Fruit fly (Drosophila melanogaster) whole organism, embryonic: ENCODE results near the gene CG33941.
A peak's percentile ranks its signal among the peaks of the same experiment; 100 is the strongest.

Source experiments
- Awh ChIP-seq: fragments of 200-800 bp; sonication (Bioruptor generic); IDR thresholded peaks from 2 replicates; pipeline ENCODE4, ENCODE4 v1.3.6; 2022; ENCODE audit warnings: missing biosample characterization, missing genetic modification characterization
- BEAF-32 ChIP-seq: fragments of 200-800 bp; sonication (Bioruptor generic); optimal IDR thresholded peaks from 3 replicates; lab custom pipeline; 2017; ENCODE audit warnings: missing biosample characterization, missing genetic modification characterization, mild to moderate bottlenecking, moderate library complexity, missing genetic modification reagents
- Bgb ChIP-seq: fragments of 200-800 bp; sonication (Bioruptor generic); IDR thresholded peaks from 2 replicates; pipeline ENCODE4 v1.3.6; 2022; ENCODE audit warnings: missing biosample characterization, missing genetic modification characterization; ENCODE audit not compliant: partially characterized antibody
- Blimp-1 ChIP-seq: fragments of 200-800 bp; sonication (Bioruptor generic); optimal IDR thresholded peaks from 3 replicates; lab custom pipeline; 2018; ENCODE audit warnings: missing biosample characterization, missing genetic modification characterization, mild to moderate bottlenecking, moderate library complexity, missing genetic modification reagents
- CG11504 ChIP-seq: fragments of 200-800 bp; sonication (Bioruptor generic); optimal IDR thresholded peaks from 3 replicates; lab custom pipeline; 2019; ENCODE audit warnings: missing biosample characterization, mild to moderate bottlenecking, missing genetic modification characterization, moderate library complexity
- CG1233 ChIP-seq: fragments of 200-800 bp; sonication (Bioruptor generic); optimal IDR thresholded peaks from 4 replicates; lab custom pipeline; 2018; ENCODE audit warnings: missing biosample characterization, mild to moderate bottlenecking, missing genetic modification characterization
- CG12391 ChIP-seq: fragments of 200-800 bp; sonication (Bioruptor generic); optimal IDR thresholded peaks from 3 replicates; lab custom pipeline; 2018; ENCODE audit warnings: missing biosample characterization, mild to moderate bottlenecking, missing genetic modification characterization, moderate library complexity
- CG12769 ChIP-seq: fragments of 200-800 bp; sonication (Bioruptor generic); optimal IDR thresholded peaks from 2 replicates; lab custom pipeline; 2019; ENCODE audit warnings: missing biosample characterization, mild to moderate bottlenecking, missing genetic modification characterization, moderate library complexity
- CG17385 ChIP-seq: fragments of 200-800 bp; sonication (Bioruptor generic); optimal IDR thresholded peaks from 3 replicates; lab custom pipeline; 2018; ENCODE audit warnings: missing biosample characterization, mild to moderate bottlenecking, missing genetic modification characterization
- CG2120 ChIP-seq: fragments of 200-800 bp; sonication (Bioruptor generic); optimal IDR thresholded peaks from 3 replicates; lab custom pipeline; 2016; ENCODE audit warnings: missing biosample characterization, missing genetic modification characterization
- CG2712 ChIP-seq: fragments of 200-800 bp; optimal IDR thresholded peaks from 3 replicates; lab custom pipeline; 2019; ENCODE audit warnings: missing biosample characterization, mild to moderate bottlenecking, missing genetic modification characterization, moderate library complexity
- CG3281 ChIP-seq: fragments of 200-800 bp; sonication (Bioruptor generic); optimal IDR thresholded peaks from 3 replicates; lab custom pipeline; 2017; ENCODE audit warnings: missing biosample characterization, mild to moderate bottlenecking, missing genetic modification characterization
- CG33213 ChIP-seq: fragments of 200-800 bp; sonication (Bioruptor generic); optimal IDR thresholded peaks from 3 replicates; lab custom pipeline; 2016; ENCODE audit warnings: missing biosample characterization, missing genetic modification characterization
- CG3847 ChIP-seq: fragments of 200-800 bp; sonication (Bioruptor generic); IDR thresholded peaks from 2 replicates; pipeline ENCODE4 v1.3.6; 2022; ENCODE audit warnings: missing biosample characterization, missing genetic modification characterization
- CG4854 ChIP-seq: fragments of 200-800 bp; sonication (Bioruptor generic); optimal IDR thresholded peaks from 2 replicates; lab custom pipeline; 2016; ENCODE audit warnings: missing biosample characterization, missing genetic modification characterization, inconsistent platforms
- CG7271 ChIP-seq: fragments of 200-800 bp; sonication (Bioruptor generic); optimal IDR thresholded peaks from 2 replicates; lab custom pipeline; 2018; ENCODE audit warnings: missing biosample characterization, mild to moderate bottlenecking, missing genetic modification characterization, moderate library complexity
- CG7556 ChIP-seq: fragments of 200-800 bp; sonication (Bioruptor generic); optimal IDR thresholded peaks from 2 replicates; lab custom pipeline; 2017; ENCODE audit warnings: missing biosample characterization, mild to moderate bottlenecking, missing genetic modification characterization
- CG7928 ChIP-seq: fragments of 200-800 bp; sonication (Bioruptor generic); optimal IDR thresholded peaks from 2 replicates; lab custom pipeline; 2017; ENCODE audit warnings: missing biosample characterization, mild to moderate bottlenecking, missing genetic modification characterization
- CG8765 ChIP-seq: fragments of 200-800 bp; sonication (Bioruptor generic); IDR thresholded peaks from 2 replicates; pipeline ENCODE4 v1.3.6; 2022; ENCODE audit warnings: missing biosample characterization, missing genetic modification characterization
- Dip3 ChIP-seq: fragments of 200-800 bp; sonication (Bioruptor generic); optimal IDR thresholded peaks from 3 replicates; lab custom pipeline; 2016; ENCODE audit warnings: missing biosample characterization, missing genetic modification characterization
- Doc2 ChIP-seq: fragments of 200-800 bp; sonication (Bioruptor generic); IDR thresholded peaks from 2 replicates; pipeline ENCODE4 v1.3.6; 2022; ENCODE audit warnings: missing biosample characterization, missing genetic modification characterization
- Dp ChIP-seq: fragments of 200-800 bp; sonication (Bioruptor generic); optimal IDR thresholded peaks from 2 replicates; lab custom pipeline; 2018; ENCODE audit warnings: missing biosample characterization, mild to moderate bottlenecking, missing genetic modification characterization, moderate library complexity
- Dref ChIP-seq: fragments of 200-800 bp; sonication (Bioruptor generic); IDR thresholded peaks from 2 replicates; pipeline ENCODE4 v1.3.6; 2022; ENCODE audit warnings: missing biosample characterization, missing genetic modification characterization
- Ets97D ChIP-seq: fragments of 200-800 bp; sonication (Bioruptor generic); optimal IDR thresholded peaks from 3 replicates; lab custom pipeline; 2016; ENCODE audit warnings: missing biosample characterization, missing genetic modification characterization
- H15 ChIP-seq: fragments of 200-800 bp; sonication (Bioruptor generic); IDR thresholded peaks from 3 replicates; pipeline ENCODE4 v1.3.6; 2022; ENCODE audit warnings: missing biosample characterization, missing genetic modification characterization
- HmgD ChIP-seq: fragments of 200-800 bp; sonication (Bioruptor generic); optimal IDR thresholded peaks from 3 replicates; lab custom pipeline; 2016; ENCODE audit warnings: missing biosample characterization, missing genetic modification characterization
- Oaz ChIP-seq: fragments of 200-800 bp; sonication (Bioruptor generic); IDR thresholded peaks from 2 replicates; pipeline ENCODE4 v1.3.6; 2022; ENCODE audit warnings: missing biosample characterization, missing genetic modification characterization
- Oli ChIP-seq: fragments of 200-800 bp; sonication (Bioruptor generic); optimal IDR thresholded peaks from 2 replicates; lab custom pipeline; 2018; ENCODE audit warnings: missing biosample characterization, mild to moderate bottlenecking, missing genetic modification characterization, moderate library complexity
- Opbp ChIP-seq: fragments of 200-800 bp; sonication (Bioruptor generic); IDR thresholded peaks from 3 replicates; pipeline ENCODE4 v1.3.6; 2022; ENCODE audit warnings: missing biosample characterization, missing genetic modification characterization; ENCODE audit not compliant: partially characterized antibody
- PHDP ChIP-seq: fragments of 200-800 bp; sonication (Bioruptor generic); optimal IDR thresholded peaks from 3 replicates; lab custom pipeline; 2018; ENCODE audit warnings: missing biosample characterization, mild to moderate bottlenecking, missing genetic modification characterization, moderate library complexity
- Sox100B ChIP-seq: fragments of 200-800 bp; sonication (Bioruptor generic); optimal IDR thresholded peaks from 3 replicates; lab custom pipeline; 2018; ENCODE audit warnings: missing biosample characterization, mild to moderate bottlenecking, missing genetic modification characterization
- Sry-β ChIP-seq: fragments of 200-800 bp; sonication (Bioruptor generic); optimal IDR thresholded peaks from 2 replicates; lab custom pipeline; 2018; ENCODE audit warnings: missing biosample characterization, mild to moderate bottlenecking, missing genetic modification characterization, moderate library complexity
- Sry-δ ChIP-seq: fragments of 200-800 bp; sonication (Bioruptor generic); optimal IDR thresholded peaks from 2 replicates; lab custom pipeline; 2016; ENCODE audit warnings: missing biosample characterization, missing genetic modification characterization
- ara ChIP-seq: fragments of 200-800 bp; sonication (Bioruptor generic); IDR thresholded peaks from 2 replicates; pipeline ENCODE4 v1.3.6; 2022; ENCODE audit warnings: missing biosample characterization, missing genetic modification characterization
- bowl ChIP-seq: fragments of 200-800 bp; sonication (Bioruptor generic); IDR thresholded peaks from 2 replicates; pipeline ENCODE4 v1.3.6; 2022; ENCODE audit warnings: missing biosample characterization, missing genetic modification characterization
- cwo ChIP-seq: fragments of 200-800 bp; sonication (Bioruptor generic); optimal IDR thresholded peaks from 3 replicates; lab custom pipeline; 2017; ENCODE audit warnings: missing biosample characterization, missing genetic modification characterization, mild to moderate bottlenecking, moderate library complexity, missing genetic modification reagents
- dati ChIP-seq: fragments of 200-800 bp; sonication (Bioruptor generic); IDR thresholded peaks from 2 replicates; pipeline ENCODE4 v1.3.6; 2022; ENCODE audit warnings: missing biosample characterization, missing genetic modification characterization
- ems ChIP-seq: fragments of 200-800 bp; sonication (Bioruptor generic); optimal IDR thresholded peaks from 3 replicates; lab custom pipeline; 2016; ENCODE audit warnings: missing biosample characterization, missing genetic modification characterization
- gcm ChIP-seq: fragments of 200-800 bp; sonication (Bioruptor generic); optimal IDR thresholded peaks from 2 replicates; lab custom pipeline; 2019; ENCODE audit warnings: missing biosample characterization, mild to moderate bottlenecking, missing genetic modification characterization, moderate library complexity
- gro ChIP-seq: fragments of 200-800 bp; sonication (Bioruptor generic); optimal IDR thresholded peaks from 2 replicates; lab custom pipeline; 2016; ENCODE audit warnings: missing biosample characterization, missing genetic modification characterization
- lola ChIP-seq, 3 experiments: fragments of >200 bp in 2 of 3; fragments of 200-800 bp in 1 of 3; sonication (Bioruptor generic) in 1 of 3; optimal IDR thresholded peaks; 2 replicates each; lab custom pipeline; 2017 to 2019; ENCODE audit warnings: missing biosample characterization in 3 of 3, missing genetic modification characterization in 3 of 3, mild to moderate bottlenecking in 1 of 3, moderate library complexity in 1 of 3
- mld ChIP-seq: fragments of 200-800 bp; sonication (Bioruptor generic); IDR thresholded peaks from 3 replicates; pipeline ENCODE4 v1.3.6; 2022; ENCODE audit warnings: missing biosample characterization, missing genetic modification characterization; ENCODE audit not compliant: partially characterized antibody
- p53 ChIP-seq: fragments of 200-800 bp; sonication (Bioruptor generic); optimal IDR thresholded peaks from 2 replicates; lab custom pipeline; 2016; ENCODE audit warnings: missing biosample characterization, missing genetic modification characterization
- salm ChIP-seq: fragments of 200-800 bp; sonication (Bioruptor generic); optimal IDR thresholded peaks from 2 replicates; lab custom pipeline; 2018; ENCODE audit warnings: missing biosample characterization, mild to moderate bottlenecking, missing genetic modification characterization
- sc ChIP-seq, 3 experiments: fragments of >200 bp in 2 of 3; fragments of 200-800 bp in 1 of 3; sonication (Bioruptor generic) in 1 of 3; optimal IDR thresholded peaks; 2 replicates in 2 of 3; 3 replicates in 1 of 3; lab custom pipeline; 2017; ENCODE audit warnings: mild to moderate bottlenecking in 1 of 3, missing biosample characterization in 1 of 3, missing genetic modification characterization in 1 of 3, missing genetic modification reagents in 1 of 3
- sima ChIP-seq: fragments of 200-800 bp; sonication (Bioruptor generic); optimal IDR thresholded peaks from 2 replicates; lab custom pipeline; 2016; ENCODE audit warnings: missing biosample characterization, missing genetic modification characterization
- sisA ChIP-seq: fragments of 200-800 bp; sonication (Bioruptor generic); IDR thresholded peaks from 2 replicates; pipeline ENCODE4 v1.3.6; 2022; ENCODE audit warnings: missing biosample characterization, missing genetic modification characterization
- slbo ChIP-seq: fragments of 200-800 bp; sonication (Bioruptor generic); IDR thresholded peaks from 2 replicates; pipeline ENCODE4 v1.3.6; 2022; ENCODE audit warnings: missing biosample characterization, missing genetic modification characterization
- wor ChIP-seq: fragments of 200-800 bp; sonication (Bioruptor generic); IDR thresholded peaks from 2 replicates; pipeline ENCODE4 v1.3.6; 2022; ENCODE audit warnings: missing biosample characterization, missing genetic modification characterization
- zen ChIP-seq: fragments of 200-800 bp; sonication (Bioruptor generic); optimal IDR thresholded peaks from 3 replicates; lab custom pipeline; 2018; ENCODE audit warnings: missing biosample characterization, mild to moderate bottlenecking, missing genetic modification characterization, moderate library complexity

Gene CG33941

DNA sequence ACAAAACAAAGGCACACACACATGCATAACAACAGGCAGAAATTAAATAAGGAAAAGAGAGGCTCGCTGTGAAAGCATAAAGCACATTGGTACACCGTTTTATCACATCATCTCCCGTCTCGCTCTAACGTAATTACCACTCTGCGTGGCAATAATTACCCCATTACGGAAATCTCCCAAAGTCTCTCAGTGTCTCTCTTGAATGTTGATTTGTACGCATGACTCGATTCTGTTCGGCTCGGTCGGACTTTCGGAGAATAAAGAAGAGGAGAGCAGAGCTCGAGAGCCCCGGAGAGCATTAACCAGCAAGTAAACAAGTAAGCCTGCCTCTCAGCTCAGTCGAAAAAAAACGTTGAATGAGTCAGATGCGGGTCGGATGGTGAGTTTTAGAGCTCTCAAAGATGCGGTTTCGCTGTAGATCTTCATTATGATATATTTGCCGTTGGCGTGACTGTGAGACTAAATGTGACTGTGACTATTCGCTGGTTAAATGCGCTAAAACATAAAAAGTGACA, 34.2 kb downstream of the CG33941 start, which contains the start of gene zfh2 (continued):
- no peak for TF ChIP-seq CG1233 (GFP tag; lab: Kevin White, UChicago)
- no peak for TF ChIP-seq sc (optimal IDR thresholded peaks at IDR 0.05; lab: Kevin White, UChicago)
- no peak for TF ChIP-seq sc (GFP tag; optimal IDR thresholded peaks at IDR 0.05; lab: Kevin White, UChicago)
- peak; percentile 30 for TF ChIP-seq CG2712 (tag; lab: Kevin White, UChicago)
- TF ChIP-seq Opbp (GFP tag; lab: Robert Waterston, UW) = no peak
- TF ChIP-seq H15 (GFP tag; lab: Robert Waterston, UW) = no peak
- TF ChIP-seq bowl (GFP tag; lab: Robert Waterston, UW) = peak; percentile 16; the same call in 1 of the 2 replicates
- TF ChIP-seq gcm = peak; percentile 80
- no peak for TF ChIP-seq Dp (GFP tag; lab: Kevin White, UChicago)
- TF ChIP-seq dati (GFP tag; lab: Robert Waterston, UW) = no peak
- TF ChIP-seq CG4854 = no peak
- no peak for TF ChIP-seq mld (GFP tag; lab: Robert Waterston, UW)
- TF ChIP-seq CG7928 (GFP tag; lab: Kevin White, UChicago) = no peak
- no peak for TF ChIP-seq CG2120 (GFP tag; lab: Kevin White, UChicago)
- TF ChIP-seq CG12391 (tag; lab: Kevin White, UChicago) = no peak
- no peak for TF ChIP-seq sima
- no peak for TF ChIP-seq salm (tag; lab: Kevin White, UChicago)
- no peak for TF ChIP-seq CG7271 (tag; lab: Kevin White, UChicago)
- TF ChIP-seq gro (GFP tag; lab: Kevin White, UChicago) = peak; percentile 51
- TF ChIP-seq ems (GFP tag; lab: Kevin White, UChicago) = no peak
- TF ChIP-seq Dref (GFP tag; lab: Robert Waterston, UW) = no peak
- TF ChIP-seq Sry-β (GFP tag; lab: Kevin White, UChicago) = no peak
- TF ChIP-seq slbo (GFP tag; lab: Robert Waterston, UW) = no peak
- TF ChIP-seq cwo (GFP tag; lab: Kevin White, UChicago) = no peak
- no peak for TF ChIP-seq p53
- TF ChIP-seq CG8765 = no peak
- TF ChIP-seq Sox100B (GFP tag; lab: Kevin White, UChicago) = no peak
- peak; percentile 5 for TF ChIP-seq CG11504 (tag; lab: Kevin White, UChicago)
- TF ChIP-seq Oli (tag; lab: Kevin White, UChicago) = no peak
- peak; percentile 52; the same call in 1 of the 2 replicates for TF ChIP-seq Awh (GFP tag; lab: Robert Waterston, UW)
- no peak for TF ChIP-seq Ets97D (GFP tag; lab: Kevin White, UChicago)
- TF ChIP-seq PHDP = peak; percentile 4
- no peak for TF ChIP-seq CG3281
- TF ChIP-seq HmgD (GFP tag; lab: Kevin White, UChicago) = no peak
- TF ChIP-seq CG17385 (GFP tag; lab: Kevin White, UChicago) = peak; percentile 73
- no peak for TF ChIP-seq Dip3 (GFP tag; lab: Kevin White, UChicago)
- TF ChIP-seq CG12769 (tag; lab: Kevin White, UChicago) = no peak
- no peak for TF ChIP-seq BEAF-32 (GFP tag; lab: Kevin White, UChicago)
- no peak for TF ChIP-seq wor (GFP tag; lab: Robert Waterston, UW)
- TF ChIP-seq CG3847 = no peak
- TF ChIP-seq sisA = no peak
- no peak for TF ChIP-seq Blimp-1
- TF ChIP-seq Oaz = no peak
- no peak for TF ChIP-seq ara
- no peak for TF ChIP-seq lola (GFP tag; optimal IDR thresholded peaks at IDR 0.05; lab: Kevin White, UChicago)
- TF ChIP-seq Bgb (GFP tag; lab: Robert Waterston, UW) = no peak
- TF ChIP-seq Doc2 (GFP tag; lab: Robert Waterston, UW) = no peak
- TF ChIP-seq CG7556 (GFP tag; lab: Kevin White, UChicago) = no peak
- no peak for TF ChIP-seq Sry-δ
- TF ChIP-seq CG33213 (GFP tag; lab: Kevin White, UChicago) = no peak
- TF ChIP-seq zen (tag; lab: Kevin White, UChicago) = peak; percentile 97
